Worm (Caenorhabditis elegans) whole organism, L4 larva: ENCODE measurements around the gene nhr-239.

Experiments
- D1046.2 ChIP-seq: fragments of 200-800 bp; sonication (Bioruptor generic); IDR thresholded peaks from 2 replicates; pipeline ENCODE4 v1.3.6; 2022; ENCODE audit warnings: missing genetic modification characterization, missing compliant biosample characterization
- F10B5.3 ChIP-seq: sonication (generic microtip); optimal IDR thresholded peaks from 2 replicates; lab custom pipeline; 2016; ENCODE audit warnings: mild to moderate bottlenecking, missing genetic modification characterization, missing compliant biosample characterization
- F37D6.2 ChIP-seq: sonication (generic microtip); optimal IDR thresholded peaks from 2 replicates; lab custom pipeline; 2016; ENCODE audit warnings: mild to moderate bottlenecking, missing genetic modification characterization, missing compliant biosample characterization
- F49E8.2 ChIP-seq: sonication (generic microtip); optimal IDR thresholded peaks from 2 replicates; lab custom pipeline; 2016; ENCODE audit warnings: missing compliant biosample characterization, mild to moderate bottlenecking, missing genetic modification characterization, borderline replicate concordance
- T20F7.1 ChIP-seq: fragments of 200-800 bp; sonication (Bioruptor generic); optimal IDR thresholded peaks from 2 replicates; lab custom pipeline; 2018; ENCODE audit warnings: mild to moderate bottlenecking, missing genetic modification characterization, missing compliant biosample characterization
- T26A8.4 ChIP-seq: fragments of 200-800 bp; sonication (Bioruptor generic); IDR thresholded peaks from 2 replicates; pipeline ENCODE4 v1.3.6; 2022; ENCODE audit warnings: missing genetic modification characterization, missing compliant biosample characterization
- Y105C5A.15 ChIP-seq: fragments of 200-800 bp; sonication (Bioruptor generic); IDR thresholded peaks from 2 replicates; pipeline ENCODE4 v1.3.6; 2022; ENCODE audit warnings: missing genetic modification characterization, missing compliant biosample characterization
- ZK546.5 ChIP-seq, 2 experiments: sonication (generic microtip); optimal IDR thresholded peaks; 2 replicates each; lab custom pipeline; 2017; ENCODE audit warnings: missing biosample characterization in 2 of 2, missing genetic modification characterization in 2 of 2
- aha-1 ChIP-seq: fragments of 150-350 bp; peaks from one replicate; lab custom pipeline; 2014; ENCODE audit warnings: missing biosample characterization, missing genetic modification characterization
- aly-2 ChIP-seq: sonication (generic microtip); optimal IDR thresholded peaks from 2 replicates; lab custom pipeline; 2018; ENCODE audit warnings: missing biosample characterization, missing genetic modification characterization
- arid-1 ChIP-seq: fragments of 200-800 bp; sonication (Bioruptor generic); conservative IDR thresholded peaks from 2 replicates; pipeline ENCODE4 v1.3.6; 2022; ENCODE audit warnings: missing genetic modification reagents, missing genetic modification characterization, missing compliant biosample characterization
- attf-4 ChIP-seq: sonication (generic microtip); optimal IDR thresholded peaks from 3 replicates; lab custom pipeline; 2017; ENCODE audit warnings: missing biosample characterization, missing genetic modification characterization
- ceh-20 ChIP-seq: fragments of 200-800 bp; sonication (Bioruptor generic); IDR thresholded peaks from 2 replicates; pipeline ENCODE4 v1.3.6; 2022; ENCODE audit warnings: missing genetic modification reagents, missing genetic modification characterization, missing compliant biosample characterization
- ceh-28 ChIP-seq: fragments of 150-350 bp; optimal IDR thresholded peaks from 2 replicates; lab custom pipeline; 2014; ENCODE audit warnings: missing biosample characterization, missing genetic modification reagents, missing genetic modification characterization
- daf-12 ChIP-seq: fragments of 150-350 bp; optimal IDR thresholded peaks from 2 replicates; lab custom pipeline; 2014; ENCODE audit warnings: missing biosample characterization, missing genetic modification reagents, missing genetic modification characterization
- dmd-9 ChIP-seq: fragments of 200-800 bp; sonication (Bioruptor generic); IDR thresholded peaks from 2 replicates; pipeline ENCODE4 v1.3.6; 2022; ENCODE audit warnings: missing genetic modification reagents, missing genetic modification characterization, missing compliant biosample characterization
- hif-1 ChIP-seq, 2 experiments: sonication (generic microtip); optimal IDR thresholded peaks; 2 replicates each; lab custom pipeline; 2016 to 2017; ENCODE audit warnings: missing compliant biosample characterization in 2 of 2, missing genetic modification characterization in 2 of 2, missing genetic modification reagents in 2 of 2, missing genotype in 2 of 2, mild to moderate bottlenecking in 1 of 2
- hlh-11 ChIP-seq: fragments of 200-800 bp; sonication (Bioruptor generic); optimal IDR thresholded peaks from 2 replicates; lab custom pipeline; 2018; ENCODE audit warnings: mild to moderate bottlenecking, missing genetic modification characterization, missing compliant biosample characterization
- hlh-30 ChIP-seq: sonication (generic microtip); optimal IDR thresholded peaks from 2 replicates; lab custom pipeline; 2017; ENCODE audit warnings: antibody characterized with exemption, mild to moderate bottlenecking, missing genetic modification characterization, missing compliant biosample characterization; ENCODE audit not compliant: insufficient read depth
- hmg-1.1 ChIP-seq: fragments of 200-800 bp; sonication (Bioruptor generic); IDR thresholded peaks from 2 replicates; pipeline ENCODE4 v1.3.6; 2022; ENCODE audit warnings: missing genetic modification reagents, missing genetic modification characterization, missing compliant biosample characterization
- lin-13 ChIP-seq: fragments of 150-350 bp; optimal IDR thresholded peaks from 2 replicates; lab custom pipeline; 2014; ENCODE audit warnings: missing biosample characterization, missing genetic modification reagents, missing genetic modification characterization
- lin-15B ChIP-seq: fragments of 150-350 bp; sonication (generic microtip); optimal IDR thresholded peaks from 3 replicates; lab custom pipeline; 2014; ENCODE audit warnings: missing biosample characterization, missing genetic modification characterization
- lsy-2 ChIP-seq, 2 experiments: fragments of 150-350 bp in 1 of 2; sonication (generic microtip) in 1 of 2; optimal IDR thresholded peaks; 2 replicates each; lab custom pipeline; 2014 to 2017; ENCODE audit warnings: missing biosample characterization in 2 of 2, missing genetic modification characterization in 2 of 2
- mdl-1 ChIP-seq, 2 experiments: fragments of 150-350 bp in 1 of 2; sonication (generic microtip) in 1 of 2; optimal IDR thresholded peaks; 2 replicates each; lab custom pipeline; 2014 to 2017; ENCODE audit warnings: missing biosample characterization in 2 of 2, missing genetic modification characterization in 2 of 2
- mep-1 ChIP-seq: fragments of 150-350 bp; sonication (generic microtip); optimal IDR thresholded peaks from 3 replicates; lab custom pipeline; 2014; ENCODE audit warnings: missing biosample characterization, missing genetic modification characterization
- nhr-6 ChIP-seq: fragments of 150-350 bp; optimal IDR thresholded peaks from 2 replicates; lab custom pipeline; 2014; ENCODE audit warnings: missing biosample characterization, missing genetic modification characterization
- nhr-77 ChIP-seq: fragments of 150-350 bp; optimal IDR thresholded peaks from 2 replicates; lab custom pipeline; 2014; ENCODE audit warnings: missing biosample characterization, missing genetic modification characterization
- php-3 ChIP-seq: fragments of 200-800 bp; sonication (Bioruptor generic); IDR thresholded peaks from 2 replicates; pipeline ENCODE4 v1.3.6; 2022; ENCODE audit warnings: missing genetic modification reagents, missing genetic modification characterization, missing compliant biosample characterization
- rbr-2 ChIP-seq: sonication (generic microtip); optimal IDR thresholded peaks from 2 replicates; lab custom pipeline; 2016; ENCODE audit warnings: missing genotype, missing genetic modification characterization, missing compliant biosample characterization
- set-16 ChIP-seq: fragments of 200-800 bp; sonication (Bioruptor generic); IDR thresholded peaks from 2 replicates; pipeline ENCODE4 v1.3.6; 2022; ENCODE audit warnings: missing genetic modification reagents, missing genetic modification characterization, missing compliant biosample characterization
- skn-1 ChIP-seq: fragments of 150-350 bp; optimal IDR thresholded peaks from 2 replicates; lab custom pipeline; 2014; ENCODE audit warnings: missing biosample characterization, missing genetic modification characterization
- unc-130 ChIP-seq: sonication (generic microtip); optimal IDR thresholded peaks from 2 replicates; lab custom pipeline; 2016; ENCODE audit warnings: missing genetic modification reagents, missing genetic modification characterization, missing compliant biosample characterization
- unc-39 ChIP-seq: sonication (generic microtip); optimal IDR thresholded peaks from 2 replicates; lab custom pipeline; 2017; ENCODE audit warnings: missing biosample characterization, missing genetic modification characterization
- unc-62 ChIP-seq, 3 experiments: fragments of 150-350 bp in 1 of 3; sonication (generic microtip); optimal IDR thresholded peaks in 2 of 3; peaks in 1 of 3; 1 replicate in 1 of 3; 2 replicates in 2 of 3; lab custom pipeline; 2014 to 2017; ENCODE audit warnings: missing biosample characterization in 3 of 3, missing genetic modification characterization in 3 of 3, missing genetic modification reagents in 3 of 3, missing genotype in 1 of 3
- vab-7 ChIP-seq: fragments of 200-800 bp; sonication (Bioruptor generic); IDR thresholded peaks from 2 replicates; pipeline ENCODE4 v1.3.6; 2022; ENCODE audit warnings: missing genetic modification reagents, missing genetic modification characterization, missing compliant biosample characterization
- zip-11 ChIP-seq: fragments of 200-800 bp; sonication (Bioruptor generic); IDR thresholded peaks from 2 replicates; pipeline ENCODE4 v1.3.6; 2022; ENCODE audit warnings: missing genetic modification characterization, missing compliant biosample characterization
- ztf-7 ChIP-seq: fragments of 150-350 bp; optimal IDR thresholded peaks from 2 replicates; lab custom pipeline; 2014; ENCODE audit warnings: missing biosample characterization, missing genetic modification characterization

Gene nhr-239

ce11 chrIII:2528621-2529113, 32.8 kb upstream of the nhr-239 start, which contains the start of the genes Y54F10AM.15, rbc-2 and ndua-8 (continued):
- TF ChIP-seq unc-62 (GFP tag; optimal IDR thresholded peaks at IDR 0.05 in 1 of 2; lab: Kevin White, UChicago) (peak; percentile 6 to 59), unc-62 (tag; optimal IDR thresholded peaks at IDR 0.05; lab: Kevin White, UChicago) (no peak), hlh-30 (peak; percentile 93), unc-39 (tag; lab: Kevin White, UChicago) (no peak), lsy-2 (tag; optimal IDR thresholded peaks at IDR 0.05; lab: Kevin White, UChicago) (peak; percentile 86 to 96), Y105C5A.15 (GFP tag; lab: Robert Waterston, UW) (no peak), nhr-77 (tag; lab: Kevin White, UChicago) (peak; percentile 95), vab-7 (GFP tag; lab: Robert Waterston, UW) (0 out of 2 replicates have a peak, but pooled peaks have one; percentile 18), php-3 (GFP tag; lab: Robert Waterston, UW) (0 out of 2 replicates have a peak, but pooled peaks have one; percentile 33), F37D6.2 (peak; percentile 67), daf-12 (no peak), ZK546.5 (tag; optimal IDR thresholded peaks at IDR 0.05; lab: Kevin White, UChicago) (peak in 1 of 2 experiments; percentile 64), F49E8.2 (tag; lab: Kevin White, UChicago) (peak; percentile 35), mep-1 (tag; lab: Kevin White, UChicago) (peak; percentile 98), hlh-11 (tag; lab: Kevin White, UChicago) (peak; percentile 84), skn-1 (tag; lab: Kevin White, UChicago) (no peak), T20F7.1 (GFP tag; lab: Kevin White, UChicago) (peak; percentile 82), nhr-6 (tag; lab: Kevin White, UChicago) (peak; percentile 72), ceh-20 (peak; percentile 58; the same call in 1 of the 2 replicates), D1046.2 (GFP tag; lab: Robert Waterston, UW) (no peak), lin-13 (GFP tag; lab: Kevin White, UChicago) (peak; percentile 92), ceh-28 (tag; lab: Kevin White, UChicago) (no peak), T26A8.4 (GFP tag; lab: Robert Waterston, UW) (peak; percentile 90), hif-1 (tag; optimal IDR thresholded peaks at IDR 0.05; lab: Kevin White, UChicago) (peak in 1 of 2 experiments; percentile 70), ztf-7 (tag; lab: Kevin White, UChicago) (peak; percentile 68), unc-130 (peak; percentile 49), attf-4 (tag; lab: Kevin White, UChicago) (no peak), rbr-2 (tag; lab: Kevin White, UChicago) (peak; percentile 84), dmd-9 (peak; percentile 71; the same call in 1 of the 2 replicates), lin-15B (tag; lab: Kevin White, UChicago) (peak; percentile 62)

ce11 chrIII:2530313-2530712, 31.2 kb upstream of the nhr-239 start, which contains the start of gene cone-1:
Gene cone-1 (plus strand): TSS chrIII:2530613.
- TF ChIP-seq aha-1 (tag; lab: Kevin White, UChicago) (peak; percentile 27), zip-11 (GFP tag; lab: Robert Waterston, UW) (no peak)
- TF ChIP-seq, all 104 proteins: peak for 1

ce11 chrIII:2532716-2533115, 28.8 kb upstream of the nhr-239 start:
- no peak for TF ChIP-seq arid-1 (GFP tag; lab: Robert Waterston, UW)
- no peak for TF ChIP-seq aly-2 (tag; lab: Kevin White, UChicago)
- peak; percentile 88 for TF ChIP-seq hlh-30
- no peak for TF ChIP-seq unc-130
- TF ChIP-seq mep-1 (tag; lab: Kevin White, UChicago): peak; percentile 44
- peak in 1 of 2 experiments; percentile 45 for TF ChIP-seq mdl-1 (tag; optimal IDR thresholded peaks at IDR 0.05; lab: Kevin White, UChicago)
- peak; percentile 77 for TF ChIP-seq F37D6.2
- TF ChIP-seq lsy-2 (tag; optimal IDR thresholded peaks at IDR 0.05; lab: Kevin White, UChicago): peak; percentile 41 to 63
- peak in 1 of 2 experiments; percentile 14 for TF ChIP-seq hif-1 (tag; optimal IDR thresholded peaks at IDR 0.05; lab: Kevin White, UChicago)
- TF ChIP-seq unc-62 (GFP tag; optimal IDR thresholded peaks at IDR 0.05 in 1 of 2; lab: Kevin White, UChicago): peak in 1 of 2 experiments; percentile 49
- no peak for TF ChIP-seq unc-62 (tag; optimal IDR thresholded peaks at IDR 0.05; lab: Kevin White, UChicago)
- TF ChIP-seq set-16 (GFP tag; lab: Robert Waterston, UW): peak; percentile 44; the same call in 1 of the 2 replicates
- TF ChIP-seq rbr-2 (tag; lab: Kevin White, UChicago): peak; percentile 65
- no peak for TF ChIP-seq F10B5.3 (tag; lab: Kevin White, UChicago)
- TF ChIP-seq nhr-6 (tag; lab: Kevin White, UChicago): no peak
- TF ChIP-seq ceh-28 (tag; lab: Kevin White, UChicago): no peak
- TF ChIP-seq hmg-1.1 (GFP tag; lab: Robert Waterston, UW): peak; percentile 31; the same call in 1 of the 2 replicates
